Fruit fly (Drosophila melanogaster) whole organism, embryonic: ENCODE data around the gene CG15014.
A peak's percentile ranks its signal among the peaks of the same experiment; 100 is the strongest.

Source experiments
- Ada2b ChIP-seq: fragments of 200-800 bp; sonication (Bioruptor generic); IDR thresholded peaks from 2 replicates; pipeline ENCODE4 v1.3.6; 2022; ENCODE audit warnings: missing biosample characterization, missing genetic modification characterization
- CG10366 ChIP-seq: fragments of 200-800 bp; sonication (Bioruptor generic); IDR thresholded peaks from 2 replicates; pipeline ENCODE4 v1.3.6; 2022; ENCODE audit warnings: missing biosample characterization, missing genetic modification characterization
- CG10543 ChIP-seq: fragments of 200-800 bp; sonication (Bioruptor generic); optimal IDR thresholded peaks from 3 replicates; lab custom pipeline; 2017; ENCODE audit warnings: missing biosample characterization, mild to moderate bottlenecking, missing genetic modification characterization, moderate library complexity
- CG12219 ChIP-seq: fragments of 200-800 bp; sonication (Bioruptor generic); optimal IDR thresholded peaks from 3 replicates; lab custom pipeline; 2018; ENCODE audit warnings: missing biosample characterization, mild to moderate bottlenecking, missing genetic modification characterization
- CG12769 ChIP-seq: fragments of 200-800 bp; sonication (Bioruptor generic); optimal IDR thresholded peaks from 2 replicates; lab custom pipeline; 2019; ENCODE audit warnings: missing biosample characterization, mild to moderate bottlenecking, missing genetic modification characterization, moderate library complexity
- CG13123 ChIP-seq: fragments of 200-800 bp; sonication (Bioruptor generic); optimal IDR thresholded peaks from 2 replicates; lab custom pipeline; 2016; ENCODE audit warnings: missing biosample characterization, missing genetic modification characterization
- CG13296 ChIP-seq: fragments of 200-800 bp; sonication (Bioruptor generic); optimal IDR thresholded peaks from 3 replicates; lab custom pipeline; 2018; ENCODE audit warnings: missing biosample characterization, mild to moderate bottlenecking, missing genetic modification characterization
- CG14014 ChIP-seq: fragments of 200-800 bp; sonication (Bioruptor generic); IDR thresholded peaks from 2 replicates; pipeline ENCODE4 v1.3.6; 2022; ENCODE audit warnings: missing biosample characterization, missing genetic modification characterization
- CG17361 ChIP-seq: fragments of 200-800 bp; sonication (Bioruptor generic); IDR thresholded peaks from 3 replicates; pipeline ENCODE4 v1.3.6; 2022; ENCODE audit warnings: missing biosample characterization, missing genetic modification characterization
- CG17802 ChIP-seq: fragments of 200-800 bp; sonication (Bioruptor generic); optimal IDR thresholded peaks from 2 replicates; lab custom pipeline; 2018; ENCODE audit warnings: missing biosample characterization, mild to moderate bottlenecking, missing genetic modification characterization, moderate library complexity
- CG18262 ChIP-seq: fragments of 200-800 bp; optimal IDR thresholded peaks from 3 replicates; lab custom pipeline; 2019; ENCODE audit warnings: missing biosample characterization, mild to moderate bottlenecking, missing genetic modification characterization, moderate library complexity
- CG2202 ChIP-seq: fragments of 200-800 bp; sonication (Bioruptor generic); optimal IDR thresholded peaks from 2 replicates; lab custom pipeline; 2018; ENCODE audit warnings: missing biosample characterization, mild to moderate bottlenecking, missing genetic modification characterization
- CG2889 ChIP-seq: fragments of 200-800 bp; sonication (Bioruptor generic); IDR thresholded peaks from 3 replicates; pipeline ENCODE4 v1.3.6; 2022; ENCODE audit warnings: missing biosample characterization, missing genetic modification characterization
- CG31224 ChIP-seq: fragments of 200-800 bp; sonication (Bioruptor generic); IDR thresholded peaks from 2 replicates; pipeline ENCODE4 v1.3.6; 2022; ENCODE audit warnings: missing biosample characterization, missing genetic modification characterization
- CG32532 ChIP-seq: fragments of 200-800 bp; sonication (Bioruptor generic); IDR thresholded peaks from 2 replicates; pipeline ENCODE4 v1.3.6; 2022; ENCODE audit warnings: missing biosample characterization, missing genetic modification characterization
- CG32767 ChIP-seq: fragments of 200-800 bp; sonication (Bioruptor generic); IDR thresholded peaks from 2 replicates; pipeline ENCODE4 v1.3.6; 2022; ENCODE audit warnings: missing biosample characterization, missing genetic modification characterization
- CG7372 ChIP-seq: fragments of 200-800 bp; sonication (Bioruptor generic); IDR thresholded peaks from 2 replicates; pipeline ENCODE4 v1.3.6; 2022; ENCODE audit warnings: missing biosample characterization, missing genetic modification characterization
- CG7987 ChIP-seq: fragments of 200-800 bp; sonication (Bioruptor generic); optimal IDR thresholded peaks from 2 replicates; lab custom pipeline; 2018; ENCODE audit warnings: missing biosample characterization, mild to moderate bottlenecking, missing genetic modification characterization, moderate library complexity
- CG9797 ChIP-seq: fragments of 200-800 bp; sonication (Bioruptor generic); optimal IDR thresholded peaks from 3 replicates; lab custom pipeline; 2018; ENCODE audit warnings: missing biosample characterization, mild to moderate bottlenecking, missing genetic modification characterization
- D19A ChIP-seq: fragments of 200-800 bp; optimal IDR thresholded peaks from 3 replicates; lab custom pipeline; 2019; ENCODE audit warnings: missing biosample characterization, mild to moderate bottlenecking, missing genetic modification characterization, moderate library complexity
- Drgx ChIP-seq: fragments of 200-800 bp; sonication (Bioruptor generic); IDR thresholded peaks from 2 replicates; pipeline ENCODE4 v1.3.6; 2022; ENCODE audit warnings: missing biosample characterization, missing genetic modification characterization
- Ets65A ChIP-seq: fragments of 200-800 bp; sonication (Bioruptor generic); peaks from one replicate; lab custom pipeline; 2016; ENCODE audit warnings: missing biosample characterization, missing genetic modification characterization
- HmgZ ChIP-seq: fragments of 200-800 bp; sonication (Bioruptor generic); optimal IDR thresholded peaks from 2 replicates; lab custom pipeline; 2018; ENCODE audit warnings: missing biosample characterization, mild to moderate bottlenecking, missing genetic modification characterization
- Hr78 ChIP-seq, 2 experiments: fragments of 200-800 bp in 1 of 2; fragments of >200 bp in 1 of 2; sonication (Bioruptor generic) in 1 of 2; optimal IDR thresholded peaks; 2 replicates each; lab custom pipeline; 2017 to 2019; ENCODE audit warnings: missing biosample characterization in 2 of 2, missing genetic modification characterization in 2 of 2, mild to moderate bottlenecking in 1 of 2, moderate library complexity in 1 of 2
- Ravus ChIP-seq: fragments of 200-800 bp; sonication (Bioruptor generic); IDR thresholded peaks from 2 replicates; pipeline ENCODE4 v1.3.6; 2022; ENCODE audit warnings: missing biosample characterization, missing genetic modification characterization
- Scr ChIP-seq: fragments of 200-800 bp; sonication (Bioruptor generic); IDR thresholded peaks from 2 replicates; pipeline ENCODE4 v1.3.6; 2022; ENCODE audit warnings: missing biosample characterization, missing genetic modification characterization; ENCODE audit not compliant: partially characterized antibody
- Six4 ChIP-seq: fragments of 200-800 bp; sonication (Bioruptor generic); optimal IDR thresholded peaks from 2 replicates; lab custom pipeline; 2016; ENCODE audit warnings: missing biosample characterization, missing genetic modification characterization
- Sry-δ ChIP-seq: fragments of 200-800 bp; sonication (Bioruptor generic); optimal IDR thresholded peaks from 2 replicates; lab custom pipeline; 2016; ENCODE audit warnings: missing biosample characterization, missing genetic modification characterization
- az2 ChIP-seq: fragments of 200-800 bp; sonication (Bioruptor generic); optimal IDR thresholded peaks from 3 replicates; lab custom pipeline; 2016; ENCODE audit warnings: missing biosample characterization, missing genetic modification characterization
- bsh ChIP-seq, 2 experiments: fragments of 200-800 bp; sonication (Bioruptor generic); optimal IDR thresholded peaks; 2 replicates each; lab custom pipeline; 2017 to 2018; ENCODE audit warnings: mild to moderate bottlenecking in 2 of 2, missing biosample characterization in 2 of 2, missing genetic modification characterization in 2 of 2, moderate library complexity in 1 of 2
- eve ChIP-seq, 2 experiments: fragments of >200 bp; optimal IDR thresholded peaks; 2 replicates each; lab custom pipeline; 2017; ENCODE audit warnings: missing biosample characterization in 2 of 2, missing genetic modification characterization in 2 of 2
- gem ChIP-seq: fragments of 200-800 bp; sonication (Bioruptor generic); optimal IDR thresholded peaks from 2 replicates; lab custom pipeline; 2019; ENCODE audit warnings: missing biosample characterization, mild to moderate bottlenecking, missing genetic modification characterization, moderate library complexity
- grn ChIP-seq: fragments of 200-800 bp; sonication (Bioruptor generic); optimal IDR thresholded peaks from 3 replicates; lab custom pipeline; 2017; ENCODE audit warnings: missing biosample characterization, missing genetic modification characterization
- oc ChIP-seq: fragments of 200-800 bp; sonication (Bioruptor generic); optimal IDR thresholded peaks from 2 replicates; lab custom pipeline; 2018; ENCODE audit warnings: missing biosample characterization, mild to moderate bottlenecking, missing genetic modification characterization, moderate library complexity
- odd ChIP-seq: fragments of 200-800 bp; sonication (Bioruptor generic); optimal IDR thresholded peaks from 2 replicates; lab custom pipeline; 2017; ENCODE audit warnings: missing biosample characterization, mild to moderate bottlenecking, missing genetic modification characterization
- row ChIP-seq: fragments of 200-800 bp; sonication (Bioruptor generic); IDR thresholded peaks from 3 replicates; pipeline ENCODE4 v1.3.6; 2022; ENCODE audit warnings: missing biosample characterization, missing genetic modification characterization
- sd ChIP-seq: fragments of 200-800 bp; sonication (Bioruptor generic); optimal IDR thresholded peaks from 3 replicates; lab custom pipeline; 2018; ENCODE audit warnings: missing biosample characterization, mild to moderate bottlenecking, missing genetic modification characterization, moderate library complexity
- sisA ChIP-seq: fragments of 200-800 bp; sonication (Bioruptor generic); IDR thresholded peaks from 2 replicates; pipeline ENCODE4 v1.3.6; 2022; ENCODE audit warnings: missing biosample characterization, missing genetic modification characterization
- tna ChIP-seq: fragments of 200-800 bp; sonication (Bioruptor generic); IDR thresholded peaks from 2 replicates; pipeline ENCODE4 v1.3.6; 2022; ENCODE audit warnings: missing biosample characterization, missing genetic modification characterization; ENCODE audit not compliant: partially characterized antibody
- toy ChIP-seq: fragments of 200-800 bp; sonication (Bioruptor generic); IDR thresholded peaks from 2 replicates; pipeline ENCODE4 v1.3.6; 2022; ENCODE audit warnings: missing biosample characterization, missing genetic modification characterization
- trem ChIP-seq: fragments of 200-800 bp; optimal IDR thresholded peaks from 3 replicates; lab custom pipeline; 2019; ENCODE audit warnings: missing biosample characterization, mild to moderate bottlenecking, missing genetic modification characterization, moderate library complexity
- vfl ChIP-seq: fragments of 200-800 bp; sonication (Bioruptor generic); optimal IDR thresholded peaks from 2 replicates; lab custom pipeline; 2016; ENCODE audit warnings: missing biosample characterization, missing genetic modification characterization
- wek ChIP-seq: fragments of 200-800 bp; sonication (Bioruptor generic); optimal IDR thresholded peaks from 3 replicates; lab custom pipeline; 2018; ENCODE audit warnings: missing biosample characterization, mild to moderate bottlenecking, missing genetic modification characterization, moderate library complexity
- zfh1 ChIP-seq: fragments of 200-800 bp; sonication (Bioruptor generic); IDR thresholded peaks from 3 replicates; pipeline ENCODE4 v1.3.6; 2022; ENCODE audit warnings: missing biosample characterization, missing genetic modification characterization

The CG15014 gene

dm6 chr3L:4349314-4349713 is 27.3 kb upstream of the CG15014 start (continued):
- TF ChIP-seq CG12769 = peak; percentile 21
- peak; percentile 11 for TF ChIP-seq CG10543 (GFP tag; lab: Kevin White, UChicago)
- TF ChIP-seq, all 482 proteins: peak for 7

- TF ChIP-seq row (peak; percentile 42; the same call in 2 of the 3 replicates), D19A (tag; lab: Kevin White, UChicago) (peak; percentile 38), oc (tag; lab: Kevin White, UChicago) (no peak), Six4 (GFP tag; lab: Kevin White, UChicago) (no peak), odd (GFP tag; lab: Kevin White, UChicago) (no peak), Sry-δ (GFP tag; lab: Kevin White, UChicago) (no peak), gem (peak; percentile 2), tna (GFP tag; lab: Robert Waterston, UW) (peak; percentile 56; the same call in 1 of the 2 replicates), az2 (GFP tag; lab: Kevin White, UChicago) (no peak), grn (no peak), Ravus (GFP tag; lab: Robert Waterston, UW) (no peak)
Observed at dm6 chr3L:4348839-4349238, 26.8 kb upstream of the CG15014 start.

dm6 chr3L:4348072-4348471 is 26.0 kb upstream of the CG15014 start:
- no peak for TF ChIP-seq HmgZ
- no peak for TF ChIP-seq Scr (GFP tag; lab: Robert Waterston, UW)
- TF ChIP-seq CG7372 (GFP tag; lab: Robert Waterston, UW) = peak; percentile 29; the same call in 1 of the 2 replicates
- peak; percentile 66 for TF ChIP-seq Drgx (GFP tag; lab: Robert Waterston, UW)

- TF ChIP-seq CG17802 (tag; lab: Kevin White, UChicago) (no peak), bsh (GFP tag; optimal IDR thresholded peaks at IDR 0.05; lab: Kevin White, UChicago) (peak in 1 of 2 experiments; percentile 60), eve (GFP tag; optimal IDR thresholded peaks at IDR 0.05; lab: Kevin White, UChicago) (peak in 1 of 2 experiments; percentile 42), CG17361 (0 out of 3 replicates have a peak, but pooled peaks have one; percentile 13), CG2889 (GFP tag; lab: Robert Waterston, UW) (no peak), gem (peak; percentile 24), CG18262 (tag; lab: Kevin White, UChicago) (peak; percentile 9), CG13123 (GFP tag; lab: Kevin White, UChicago) (no peak), Drgx (GFP tag; lab: Robert Waterston, UW) (peak; percentile 50), Ets65A (peak; percentile 62)
Observed at dm6 chr3L:4346379-4346778, 24.3 kb upstream of the CG15014 start.

- no peak for TF ChIP-seq Ada2b (GFP tag; lab: Robert Waterston, UW)
- TF ChIP-seq sisA = no peak
- TF ChIP-seq eve (GFP tag; optimal IDR thresholded peaks at IDR 0.05; lab: Kevin White, UChicago) = peak in 1 of 2 experiments; percentile 69
- TF ChIP-seq CG9797 (GFP tag; lab: Kevin White, UChicago) = no peak
- TF ChIP-seq CG32532 (GFP tag; lab: Robert Waterston, UW) = no peak
- no peak for TF ChIP-seq CG10366 (GFP tag; lab: Robert Waterston, UW)
- peak in 1 of 2 experiments; percentile 58 for TF ChIP-seq Hr78 (GFP tag; optimal IDR thresholded peaks at IDR 0.05; lab: Kevin White, UChicago)
- no peak for TF ChIP-seq toy (GFP tag; lab: Robert Waterston, UW)
- no peak for TF ChIP-seq trem (tag; lab: Kevin White, UChicago)
- no peak for TF ChIP-seq CG32767 (GFP tag; lab: Robert Waterston, UW)
- TF ChIP-seq sd (tag; lab: Kevin White, UChicago) = peak; percentile 90
- no peak for TF ChIP-seq CG13123 (GFP tag; lab: Kevin White, UChicago)
- no peak for TF ChIP-seq CG31224 (GFP tag; lab: Robert Waterston, UW)
- no peak for TF ChIP-seq CG10543 (GFP tag; lab: Kevin White, UChicago)
- TF ChIP-seq CG7987 = no peak
- TF ChIP-seq vfl (GFP tag; lab: Kevin White, UChicago) = no peak
- TF ChIP-seq wek (GFP tag; lab: Kevin White, UChicago) = no peak
- no peak for TF ChIP-seq CG13296 (GFP tag; lab: Kevin White, UChicago)
- no peak for TF ChIP-seq CG2202 (tag; lab: Kevin White, UChicago)
- no peak for TF ChIP-seq zfh1
- no peak for TF ChIP-seq CG12219 (GFP tag; lab: Kevin White, UChicago)
- no peak for TF ChIP-seq CG14014
- TF ChIP-seq D19A (tag; lab: Kevin White, UChicago) = no peak
Observed at dm6 chr3L:4341078-4341477, 19.0 kb upstream of the CG15014 start.
